Worm (Caenorhabditis elegans): ENCODE measurements around the gene fkh-6.

fkh-6 gene

DNA sequence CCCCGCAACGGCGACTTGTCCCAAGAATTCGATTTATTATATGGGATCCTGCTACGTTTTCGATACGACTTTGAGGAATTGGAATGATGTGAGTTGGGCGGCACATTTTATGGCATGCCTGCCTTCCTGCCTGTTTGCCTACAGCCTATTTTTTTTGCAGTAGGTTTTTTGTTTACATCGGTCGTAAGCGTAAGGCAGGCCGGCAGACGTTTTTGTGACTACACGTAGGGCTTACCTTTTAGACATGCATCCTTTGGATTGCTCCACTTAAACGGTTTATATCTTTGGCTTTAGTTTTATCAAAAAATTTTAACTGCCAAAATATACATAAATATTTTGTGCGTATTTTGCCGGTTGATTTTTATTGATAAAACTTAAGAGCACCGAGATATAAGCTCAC is 24.0 kb downstream of the fkh-6 start:
- no peak for TF ChIP-seq flt-1 (GFP tag; IDR thresholded peaks at IDR 0.05)
- TF ChIP-seq ztf-23 (GFP tag; IDR thresholded peaks at IDR 0.05), result no peak
- no peak for TF ChIP-seq T22C8.4 (GFP tag; IDR thresholded peaks at IDR 0.05)
- no peak for TF ChIP-seq tab-1 (GFP tag; IDR thresholded peaks at IDR 0.05)
- TF ChIP-seq cog-1 (tag; optimal IDR thresholded peaks at IDR 0.05), result no peak
- no peak for TF ChIP-seq ztf-29 (GFP tag; IDR thresholded peaks at IDR 0.05)
- no peak for TF ChIP-seq ref-1 (GFP tag; conservative IDR thresholded peaks at IDR 0.05)
- no peak for TF ChIP-seq klf-2 (GFP tag; conservative IDR thresholded peaks at IDR 0.05)
- no peak for TF ChIP-seq med-1 (GFP tag; optimal IDR thresholded peaks at IDR 0.05; ENCODE audit: insufficient read depth)

ce11 chrII:4358765-4359164 is 24.4 kb downstream of the fkh-6 start, which contains the start of gene lat-2:
lat-2 (plus strand) TSS chrII:4359065.
- no peak for TF ChIP-seq ztf-29 (GFP tag; IDR thresholded peaks at IDR 0.05)
- TF ChIP-seq flt-1 (GFP tag; IDR thresholded peaks at IDR 0.05), result no peak
- no peak for TF ChIP-seq med-1 (GFP tag; optimal IDR thresholded peaks at IDR 0.05; ENCODE audit: insufficient read depth)
- no peak for TF ChIP-seq T22C8.4 (GFP tag; IDR thresholded peaks at IDR 0.05)
- no peak for TF ChIP-seq tab-1 (GFP tag; IDR thresholded peaks at IDR 0.05)
- TF ChIP-seq klf-2 (GFP tag; conservative IDR thresholded peaks at IDR 0.05), result no peak
- TF ChIP-seq ztf-23 (GFP tag; IDR thresholded peaks at IDR 0.05), result no peak

ce11 chrII:4355217-4355616 is 28.0 kb downstream of the fkh-6 start, which contains the start of the genes H20J04.7 and H20J04.1:
H20J04.7 (minus strand) TSS chrII:4355317.
H20J04.1 (plus strand) TSS chrII:4355613.
- TF ChIP-seq tab-1 (GFP tag; IDR thresholded peaks at IDR 0.05) (no peak), klf-2 (GFP tag; conservative IDR thresholded peaks at IDR 0.05) (no peak), ztf-23 (GFP tag; IDR thresholded peaks at IDR 0.05) (no peak), flt-1 (GFP tag; IDR thresholded peaks at IDR 0.05) (no peak), ref-1 (GFP tag; conservative IDR thresholded peaks at IDR 0.05) (no peak), cog-1 (tag; optimal IDR thresholded peaks at IDR 0.05) (no peak)

DNA sequence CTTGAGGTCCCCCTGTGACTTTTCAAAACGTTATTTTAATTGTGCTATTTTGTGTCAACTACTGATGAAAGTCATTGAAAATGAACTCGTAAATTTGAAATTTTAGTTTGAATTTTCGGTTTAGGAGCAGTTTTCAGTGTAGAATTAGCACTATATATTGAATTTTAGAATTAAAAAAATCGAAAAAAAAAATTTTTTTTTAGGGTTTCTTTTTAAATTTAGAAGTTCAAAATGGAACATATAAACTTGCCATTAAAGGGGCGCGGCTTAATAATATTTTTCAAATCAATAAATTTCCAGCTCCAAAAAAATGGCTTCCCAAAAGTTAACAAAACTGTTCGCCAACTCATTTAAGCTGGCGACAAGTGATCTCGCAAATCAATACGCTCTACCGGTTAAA is 32.3 kb downstream of the fkh-6 start, which contains the start of gene H20J04.9:
TSS of gene H20J04.9 (plus strand) at position 301 of the 400 bp plus-strand sequence.
- TF ChIP-seq klf-2 (GFP tag; conservative IDR thresholded peaks at IDR 0.05) (no peak), cog-1 (tag; optimal IDR thresholded peaks at IDR 0.05) (no peak), ref-1 (GFP tag; conservative IDR thresholded peaks at IDR 0.05) (no peak), T22C8.4 (GFP tag; IDR thresholded peaks at IDR 0.05) (no peak), tab-1 (GFP tag; IDR thresholded peaks at IDR 0.05) (no peak), ztf-23 (GFP tag; IDR thresholded peaks at IDR 0.05) (no peak), flt-1 (GFP tag; IDR thresholded peaks at IDR 0.05) (no peak), ztf-29 (GFP tag; IDR thresholded peaks at IDR 0.05) (no peak), med-1 (GFP tag; optimal IDR thresholded peaks at IDR 0.05; ENCODE audit: insufficient read depth) (no peak)

- TF ChIP-seq tab-1 (GFP tag; IDR thresholded peaks at IDR 0.05), result no peak
- no peak for TF ChIP-seq ztf-29 (GFP tag; IDR thresholded peaks at IDR 0.05)
- TF ChIP-seq ref-1 (GFP tag; conservative IDR thresholded peaks at IDR 0.05), result no peak
- no peak for TF ChIP-seq med-1 (GFP tag; optimal IDR thresholded peaks at IDR 0.05; ENCODE audit: insufficient read depth)
- TF ChIP-seq T22C8.4 (GFP tag; IDR thresholded peaks at IDR 0.05), result no peak
- no peak for TF ChIP-seq flt-1 (GFP tag; IDR thresholded peaks at IDR 0.05)
- TF ChIP-seq cog-1 (tag; optimal IDR thresholded peaks at IDR 0.05), result no peak
- no peak for TF ChIP-seq ztf-23 (GFP tag; IDR thresholded peaks at IDR 0.05)
These were observed 38.9 kb downstream of the fkh-6 start for ce11 chrII:4344317-4344716.

DNA sequence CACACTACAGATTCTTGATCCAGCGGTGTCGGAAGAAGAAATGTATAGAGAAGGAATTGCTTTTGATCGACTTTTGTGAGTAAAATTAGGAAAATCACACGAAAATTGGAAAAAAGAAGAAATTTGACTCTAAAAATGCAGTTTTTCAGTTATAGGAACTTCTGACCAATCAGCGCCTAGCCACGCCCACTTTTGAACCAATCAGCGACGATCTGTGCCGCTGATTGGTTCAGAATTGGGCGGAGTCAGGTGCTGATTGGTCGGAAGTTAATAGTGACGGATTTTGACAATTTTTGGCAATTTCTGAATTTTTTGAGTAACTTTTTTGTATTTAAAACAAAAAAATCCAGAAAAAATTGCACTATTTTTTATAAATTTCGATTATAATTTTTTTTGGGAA is 41.7 kb downstream of the fkh-6 start:
- TF ChIP-seq med-1 (GFP tag; optimal IDR thresholded peaks at IDR 0.05; ENCODE audit: insufficient read depth), result no peak
- TF ChIP-seq ref-1 (GFP tag; conservative IDR thresholded peaks at IDR 0.05), result no peak
- TF ChIP-seq klf-2 (GFP tag; conservative IDR thresholded peaks at IDR 0.05), result no peak
- no peak for TF ChIP-seq flt-1 (GFP tag; IDR thresholded peaks at IDR 0.05)
- no peak for TF ChIP-seq ztf-23 (GFP tag; IDR thresholded peaks at IDR 0.05)
- TF ChIP-seq T22C8.4 (GFP tag; IDR thresholded peaks at IDR 0.05), result no peak
- TF ChIP-seq cog-1 (tag; optimal IDR thresholded peaks at IDR 0.05), result no peak
- no peak for TF ChIP-seq tab-1 (GFP tag; IDR thresholded peaks at IDR 0.05)
- no peak for TF ChIP-seq ztf-29 (GFP tag; IDR thresholded peaks at IDR 0.05)

DNA sequence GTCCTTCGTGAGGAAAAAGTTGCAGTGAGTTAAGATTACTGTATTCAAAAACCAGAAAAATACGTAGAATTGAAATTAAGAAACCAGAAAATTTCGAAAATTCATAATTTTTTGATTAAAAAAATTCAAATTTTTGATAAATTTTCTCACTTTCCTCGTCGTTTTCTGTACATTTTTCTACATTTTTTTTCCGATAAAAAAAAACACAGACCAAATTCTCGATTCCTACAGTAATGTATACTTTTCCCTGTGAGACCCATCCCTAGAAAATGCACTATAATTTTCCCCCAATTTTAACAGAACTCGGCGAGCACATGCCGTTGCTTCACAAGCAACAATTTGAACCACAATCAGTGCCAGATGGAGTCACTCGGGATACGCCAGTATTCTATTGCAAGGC is 43.3 kb downstream of the fkh-6 start, which contains the start of gene athp-2:
TSS of gene athp-2 (plus strand) at position 301 of the 400 bp plus-strand sequence.
- TF ChIP-seq ref-1 (GFP tag; conservative IDR thresholded peaks at IDR 0.05) (no peak), tab-1 (GFP tag; IDR thresholded peaks at IDR 0.05) (no peak), cog-1 (tag; optimal IDR thresholded peaks at IDR 0.05) (no peak), ztf-23 (GFP tag; IDR thresholded peaks at IDR 0.05) (no peak), med-1 (GFP tag; optimal IDR thresholded peaks at IDR 0.05; ENCODE audit: insufficient read depth) (no peak), klf-2 (GFP tag; conservative IDR thresholded peaks at IDR 0.05) (no peak), ztf-29 (GFP tag; IDR thresholded peaks at IDR 0.05) (no peak), T22C8.4 (GFP tag; IDR thresholded peaks at IDR 0.05) (no peak), flt-1 (GFP tag; IDR thresholded peaks at IDR 0.05) (no peak)

ce11 chrII:4337731-4338130 is 45.5 kb downstream of the fkh-6 start:
- TF ChIP-seq ref-1 (GFP tag; conservative IDR thresholded peaks at IDR 0.05) (no peak), klf-2 (GFP tag; conservative IDR thresholded peaks at IDR 0.05) (no peak), ztf-29 (GFP tag; IDR thresholded peaks at IDR 0.05) (no peak), T22C8.4 (GFP tag; IDR thresholded peaks at IDR 0.05) (no peak), tab-1 (GFP tag; IDR thresholded peaks at IDR 0.05) (no peak), cog-1 (tag; optimal IDR thresholded peaks at IDR 0.05) (no peak), med-1 (GFP tag; optimal IDR thresholded peaks at IDR 0.05; ENCODE audit: insufficient read depth) (no peak), flt-1 (GFP tag; IDR thresholded peaks at IDR 0.05) (no peak), ztf-23 (GFP tag; IDR thresholded peaks at IDR 0.05) (no peak)

DNA sequence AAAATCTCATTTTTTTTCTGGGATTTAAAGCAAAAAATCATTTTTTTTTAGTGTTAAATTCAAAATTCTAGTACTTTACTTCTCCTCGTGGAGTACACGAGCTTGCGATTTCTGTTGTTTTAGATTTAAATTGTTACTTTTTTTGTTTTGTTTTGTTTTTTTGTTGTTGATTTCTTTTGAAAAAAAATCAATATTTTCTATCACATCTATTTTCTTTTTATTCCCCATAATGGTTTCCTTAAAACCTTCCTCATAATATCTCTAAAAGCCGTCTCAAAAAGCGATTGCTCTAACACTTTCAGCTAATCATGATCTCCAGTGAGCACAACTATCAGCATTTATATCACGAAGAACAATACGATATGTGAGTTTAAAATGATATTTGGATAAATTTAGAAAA is 48.8 kb downstream of the fkh-6 start, which contains the start of gene madf-3:
TSS of gene madf-3 (plus strand) at position 301 of the 400 bp plus-strand sequence.
- TF ChIP-seq flt-1 (GFP tag; IDR thresholded peaks at IDR 0.05), result no peak
- TF ChIP-seq med-1 (GFP tag; optimal IDR thresholded peaks at IDR 0.05; ENCODE audit: insufficient read depth), result no peak
- TF ChIP-seq ztf-23 (GFP tag; IDR thresholded peaks at IDR 0.05), result no peak
- TF ChIP-seq T22C8.4 (GFP tag; IDR thresholded peaks at IDR 0.05), result no peak
- TF ChIP-seq cog-1 (tag; optimal IDR thresholded peaks at IDR 0.05), result no peak
- no peak for TF ChIP-seq ztf-29 (GFP tag; IDR thresholded peaks at IDR 0.05)
- TF ChIP-seq klf-2 (GFP tag; conservative IDR thresholded peaks at IDR 0.05), result no peak
- TF ChIP-seq ref-1 (GFP tag; conservative IDR thresholded peaks at IDR 0.05), result no peak
- no peak for TF ChIP-seq tab-1 (GFP tag; IDR thresholded peaks at IDR 0.05)
